Worm (Caenorhabditis elegans) whole organism, late embryonic: ENCODE measurements around the gene twk-14.

Experiments used
- F13H6.1 ChIP-seq: sonication (generic microtip); optimal IDR thresholded peaks from 2 replicates; lab custom pipeline; 2016; ENCODE audit warnings: missing genetic modification characterization, missing compliant biosample characterization
- ceh-31 ChIP-seq: sonication (generic microtip); optimal IDR thresholded peaks from 2 replicates; lab custom pipeline; 2016; ENCODE audit warnings: missing genetic modification characterization, missing compliant biosample characterization
- dmd-4 ChIP-seq: sonication (generic microtip); optimal IDR thresholded peaks from 2 replicates; lab custom pipeline; 2016; ENCODE audit warnings: borderline replicate concordance, missing genetic modification characterization, missing compliant biosample characterization
- elt-2 ChIP-seq: sonication (generic microtip); optimal IDR thresholded peaks from 2 replicates; lab custom pipeline; 2016; ENCODE audit warnings: missing genetic modification reagents, missing genetic modification characterization, missing compliant biosample characterization
- hlh-30 ChIP-seq: sonication (generic microtip); optimal IDR thresholded peaks from 2 replicates; lab custom pipeline; 2017; ENCODE audit warnings: antibody characterized with exemption, missing genetic modification characterization, missing compliant biosample characterization; ENCODE audit not compliant: insufficient read depth
- lin-11 ChIP-seq: fragments of 200-800 bp; sonication (Bioruptor generic); optimal IDR thresholded peaks from 2 replicates; lab custom pipeline; 2018; ENCODE audit warnings: mild to moderate bottlenecking, missing genetic modification characterization, missing compliant biosample characterization
- mec-3 ChIP-seq: sonication (generic microtip); optimal IDR thresholded peaks from 2 replicates; lab custom pipeline; 2016; ENCODE audit warnings: borderline replicate concordance, missing genetic modification characterization, missing compliant biosample characterization
- nhr-11 ChIP-seq: fragments of 150-350 bp; optimal IDR thresholded peaks from 2 replicates; lab custom pipeline; 2014; ENCODE audit warnings: missing biosample characterization, missing genetic modification characterization
- pag-3 ChIP-seq: sonication (generic microtip); optimal IDR thresholded peaks from 2 replicates; lab custom pipeline; 2016; ENCODE audit warnings: missing compliant biosample characterization, missing genetic modification characterization, borderline replicate concordance
- pha-2 ChIP-seq: sonication (generic microtip); optimal IDR thresholded peaks from 2 replicates; lab custom pipeline; 2017; ENCODE audit warnings: mild to moderate bottlenecking, missing genetic modification characterization, missing compliant biosample characterization
- tbx-7 ChIP-seq: sonication (generic microtip); optimal IDR thresholded peaks from 2 replicates; lab custom pipeline; 2016; ENCODE audit warnings: missing genotype, missing genetic modification characterization, missing compliant biosample characterization

DNA sequence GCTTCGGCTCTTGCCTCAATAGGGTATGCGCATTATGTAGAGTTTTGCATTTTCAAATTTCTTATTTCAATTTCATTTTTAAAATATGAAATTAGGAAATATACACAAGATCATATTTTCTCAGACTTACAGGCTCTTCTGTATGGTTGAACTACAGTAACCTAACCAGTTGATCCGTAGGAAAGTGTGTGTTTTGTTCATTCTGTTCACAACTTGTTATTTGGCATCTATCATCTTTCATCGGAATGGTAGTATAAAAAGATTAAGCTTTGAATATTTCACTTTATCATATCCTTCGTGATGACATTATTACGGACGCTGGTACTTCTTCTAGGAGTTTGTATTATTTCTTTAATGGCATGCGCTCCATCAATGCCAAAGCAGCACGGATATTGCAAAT, 10.4 kb upstream of the twk-14 start, which contains the start of gene K01D12.10:
- no peak for TF ChIP-seq pha-2 (tag; lab: Kevin White, UChicago)
- TF ChIP-seq tbx-7 (tag; lab: Kevin White, UChicago): no peak
- no peak for TF ChIP-seq ceh-31 (tag; lab: Kevin White, UChicago)
- no peak for TF ChIP-seq nhr-11 (tag; lab: Kevin White, UChicago)
- no peak for TF ChIP-seq pag-3 (tag; lab: Kevin White, UChicago)
- TF ChIP-seq lin-11 (tag; lab: Kevin White, UChicago): no peak
- no peak for TF ChIP-seq mec-3 (tag; lab: Kevin White, UChicago)
- TF ChIP-seq F13H6.1 (tag; lab: Kevin White, UChicago): no peak
- TF ChIP-seq elt-2 (tag; lab: Kevin White, UChicago): no peak
- no peak for TF ChIP-seq hlh-30 (tag; lab: Kevin White, UChicago)
- no peak for TF ChIP-seq dmd-4
